Worm (Caenorhabditis elegans) whole organism, L1 larva: ENCODE measurements around the gene ZK813.7.

Experiments used
- C34B4.2 ChIP-seq: sonication (generic microtip); optimal IDR thresholded peaks from 2 replicates; lab custom pipeline; 2017; ENCODE audit warnings: mild to moderate bottlenecking, missing genetic modification characterization, missing compliant biosample characterization
- Y116A8C.19 ChIP-seq: sonication (generic microtip); optimal IDR thresholded peaks from 2 replicates; lab custom pipeline; 2016; ENCODE audit warnings: missing compliant biosample characterization, missing genetic modification characterization, borderline replicate concordance
- alr-1 ChIP-seq: fragments of 200-800 bp; sonication (Bioruptor generic); optimal IDR thresholded peaks from 2 replicates; lab custom pipeline; 2018; ENCODE audit warnings: borderline replicate concordance, mild to moderate bottlenecking, missing genetic modification characterization, missing compliant biosample characterization
- blmp-1 ChIP-seq: fragments of 150-350 bp; optimal IDR thresholded peaks from 2 replicates; lab custom pipeline; 2014; ENCODE audit warnings: missing biosample characterization, missing genetic modification characterization
- ceh-88 ChIP-seq: fragments of 200-800 bp; sonication (Bioruptor generic); IDR thresholded peaks from 2 replicates; pipeline ENCODE4 v1.3.6; 2022; ENCODE audit warnings: missing genetic modification characterization, missing compliant biosample characterization
- efl-1 ChIP-seq, 4 experiments: fragments of 150-350 bp; optimal IDR thresholded peaks in 3 of 4; peaks in 1 of 4; 1 replicate in 1 of 4; 2 replicates in 3 of 4; lab custom pipeline; 2014; ENCODE audit warnings: missing biosample characterization in 2 of 4, missing genetic modification characterization in 2 of 4, missing genetic modification reagents in 2 of 4
- egl-13 ChIP-seq: sonication (generic microtip); optimal IDR thresholded peaks from 2 replicates; lab custom pipeline; 2016; ENCODE audit warnings: missing genotype, missing genetic modification reagents, missing genetic modification characterization, missing compliant biosample characterization
- egl-27 ChIP-seq, 2 experiments: fragments of 150-350 bp in 1 of 2; sonication (generic microtip); optimal IDR thresholded peaks; 3 replicates each; lab custom pipeline; 2017 to 2018; ENCODE audit warnings: missing biosample characterization in 2 of 2, missing genetic modification characterization in 2 of 2, missing genetic modification reagents in 2 of 2
- elt-2 ChIP-seq: sonication (generic microtip); optimal IDR thresholded peaks from 2 replicates; lab custom pipeline; 2016; ENCODE audit warnings: missing genetic modification characterization, mild to moderate bottlenecking, inconsistent platforms, missing compliant biosample characterization, missing genetic modification reagents
- elt-3 ChIP-seq, 6 experiments: fragments of 150-350 bp in 1 of 6; sonication (generic microtip); optimal IDR thresholded peaks; 2 replicates each; lab custom pipeline; 2017 to 2018; ENCODE audit warnings: missing biosample characterization in 6 of 6, missing genetic modification characterization in 6 of 6, inconsistent platforms in 1 of 6
- ets-5 ChIP-seq: fragments of 200-800 bp; sonication (Bioruptor generic); IDR thresholded peaks from 2 replicates; pipeline ENCODE4 v1.3.6; 2022; ENCODE audit warnings: missing genetic modification characterization, missing compliant biosample characterization
- fkh-10 ChIP-seq: sonication (generic microtip); optimal IDR thresholded peaks from 2 replicates; lab custom pipeline; 2017; ENCODE audit warnings: missing biosample characterization, missing genetic modification reagents, missing genetic modification characterization
- fkh-8 ChIP-seq: sonication (generic microtip); optimal IDR thresholded peaks from 2 replicates; lab custom pipeline; 2016; ENCODE audit warnings: mild to moderate bottlenecking, missing genetic modification characterization, missing compliant biosample characterization
- fos-1 ChIP-seq: fragments of 150-350 bp; optimal IDR thresholded peaks from 2 replicates; lab custom pipeline; 2014; ENCODE audit warnings: missing biosample characterization, missing genetic modification characterization
- hlh-4 ChIP-seq: sonication (generic microtip); optimal IDR thresholded peaks from 2 replicates; lab custom pipeline; 2016; ENCODE audit warnings: mild to moderate bottlenecking, missing genetic modification characterization, missing compliant biosample characterization
- irx-1 ChIP-seq: sonication (generic microtip); optimal IDR thresholded peaks from 2 replicates; lab custom pipeline; 2016; ENCODE audit warnings: missing genetic modification characterization, missing compliant biosample characterization
- lin-13 ChIP-seq: fragments of 150-350 bp; optimal IDR thresholded peaks from 2 replicates; lab custom pipeline; 2014; ENCODE audit warnings: missing biosample characterization, missing genetic modification reagents, missing genetic modification characterization
- lin-14 ChIP-seq: fragments of 200-800 bp; sonication (Bioruptor generic); optimal IDR thresholded peaks from 2 replicates; lab custom pipeline; 2018; ENCODE audit warnings: mild to moderate bottlenecking, missing genetic modification characterization, moderate library complexity, missing compliant biosample characterization
- lir-3 ChIP-seq: sonication (generic microtip); optimal IDR thresholded peaks from 2 replicates; lab custom pipeline; 2016; ENCODE audit warnings: mild to moderate bottlenecking, missing genetic modification characterization, moderate library complexity, missing compliant biosample characterization; ENCODE audit not compliant: poor library complexity
- mep-1 ChIP-seq: fragments of 150-350 bp; optimal IDR thresholded peaks from 2 replicates; lab custom pipeline; 2014; ENCODE audit warnings: missing biosample characterization, missing genetic modification characterization
- nhr-47 ChIP-seq: sonication (generic microtip); optimal IDR thresholded peaks from 2 replicates; lab custom pipeline; 2016; ENCODE audit warnings: mild to moderate bottlenecking, missing genetic modification characterization, moderate library complexity, missing compliant biosample characterization
- nhr-71 ChIP-seq: sonication (generic microtip); optimal IDR thresholded peaks from 2 replicates; lab custom pipeline; 2016; ENCODE audit warnings: mild to moderate bottlenecking, missing genetic modification characterization, moderate library complexity, missing compliant biosample characterization
- nhr-84 ChIP-seq: sonication (generic microtip); optimal IDR thresholded peaks from 2 replicates; lab custom pipeline; 2017; ENCODE audit warnings: missing biosample characterization, missing genetic modification characterization
- nhr-85 ChIP-seq: sonication (generic microtip); peaks from one replicate; lab custom pipeline; 2016; ENCODE audit warnings: missing genetic modification characterization, inconsistent platforms, missing compliant biosample characterization
- skn-1 ChIP-seq: fragments of 150-350 bp; optimal IDR thresholded peaks from 2 replicates; lab custom pipeline; 2014; ENCODE audit warnings: missing biosample characterization, missing genetic modification characterization
- snpc-4 ChIP-seq: fragments of 150-350 bp; optimal IDR thresholded peaks from 2 replicates; lab custom pipeline; 2014; ENCODE audit warnings: missing biosample characterization, missing genetic modification characterization
- sox-4 ChIP-seq: sonication (generic microtip); optimal IDR thresholded peaks from 2 replicates; lab custom pipeline; 2016; ENCODE audit warnings: missing genetic modification characterization, missing compliant biosample characterization
- tlp-1 ChIP-seq: fragments of 150-350 bp; optimal IDR thresholded peaks from 2 replicates; lab custom pipeline; 2014; ENCODE audit warnings: missing biosample characterization, missing genetic modification characterization
- unc-30 ChIP-seq: sonication (generic microtip); optimal IDR thresholded peaks from 2 replicates; lab custom pipeline; 2017; ENCODE audit warnings: missing biosample characterization, missing genetic modification characterization
- unc-86 ChIP-seq: sonication (generic microtip); optimal IDR thresholded peaks from 2 replicates; lab custom pipeline; 2016; ENCODE audit warnings: missing genetic modification characterization, missing compliant biosample characterization
- xbp-1 ChIP-seq: sonication (generic microtip); optimal IDR thresholded peaks from 2 replicates; lab custom pipeline; 2016; ENCODE audit warnings: missing genetic modification characterization, missing compliant biosample characterization
- ztf-11 ChIP-seq, 2 experiments: sonication (generic microtip); optimal IDR thresholded peaks; 2 replicates each; lab custom pipeline; 2016 to 2017; ENCODE audit warnings: missing genetic modification characterization in 2 of 2, missing biosample characterization in 1 of 2, missing compliant biosample characterization in 1 of 2

Gene ZK813.7

ce11 chrX:3465785-3466184, 21.2 kb downstream of the ZK813.7 start, which contains the start of the genes ZK377.15 and sax-3:
ZK377.15 (minus strand) TSS chrX:3465885.
sax-3 (minus strand) TSS chrX:3465927.
- TF ChIP-seq egl-13 (tag; lab: Kevin White, UChicago) (no peak), sox-4 (no peak), nhr-71 (tag; lab: Kevin White, UChicago) (no peak), lin-14 (peak; percentile 25), alr-1 (no peak), irx-1 (tag; lab: Kevin White, UChicago) (no peak), C34B4.2 (tag; lab: Kevin White, UChicago) (no peak), nhr-85 (tag; lab: Kevin White, UChicago) (no peak)

- TF ChIP-seq lir-3 (tag; lab: Kevin White, UChicago) (no peak), Y116A8C.19 (tag; lab: Kevin White, UChicago) (no peak), hlh-4 (no peak), skn-1 (tag; lab: Kevin White, UChicago) (no peak), unc-30 (tag; lab: Kevin White, UChicago) (no peak), lin-14 (peak; percentile 8), tlp-1 (tag; lab: Kevin White, UChicago) (no peak), nhr-47 (tag; lab: Kevin White, UChicago) (no peak), ceh-88 (GFP tag; lab: Robert Waterston, UW) (no peak), nhr-84 (tag; lab: Kevin White, UChicago) (no peak), fkh-10 (GFP tag; lab: Kevin White, UChicago) (no peak), egl-27 (tag; optimal IDR thresholded peaks at IDR 0.05; lab: Kevin White, UChicago) (no peak), fkh-8 (tag; lab: Kevin White, UChicago) (peak; percentile 1), blmp-1 (tag; lab: Kevin White, UChicago) (no peak), mep-1 (no peak), lin-13 (GFP tag; lab: Kevin White, UChicago) (no peak), fos-1 (tag; lab: Kevin White, UChicago) (no peak), snpc-4 (tag; lab: Kevin White, UChicago) (no peak), efl-1 (optimal IDR thresholded peaks at IDR 0.05; lab: Kevin White, UChicago) (no peak), efl-1 (GFP tag; optimal IDR thresholded peaks at IDR 0.05 in 1 of 2; lab: Kevin White, UChicago) (peak in 1 of 2 experiments; percentile 5), xbp-1 (tag; lab: Kevin White, UChicago) (no peak)
These were observed 22.6 kb downstream of the ZK813.7 start for ce11 chrX:3467004-3467761.

- TF ChIP-seq fkh-10 (GFP tag; lab: Kevin White, UChicago) (no peak), lin-14 (peak; percentile 20)
These were observed 23.3 kb downstream of the ZK813.7 start for ce11 chrX:3467958-3468357.

ce11 chrX:3469332-3469731, 24.7 kb downstream of the ZK813.7 start:
- TF ChIP-seq fkh-10 (GFP tag; lab: Kevin White, UChicago): peak; percentile 68
- no peak for TF ChIP-seq elt-3 (tag; optimal IDR thresholded peaks at IDR 0.05; lab: Kevin White, UChicago)
- peak; percentile 65 for TF ChIP-seq lin-14
- no peak for TF ChIP-seq unc-86 (tag; lab: Kevin White, UChicago)

ce11 chrX:3470307-3470706, 25.7 kb downstream of the ZK813.7 start:
- TF ChIP-seq ets-5 (0 out of 2 replicates have a peak, but pooled peaks have one; percentile 8), ztf-11 (tag; optimal IDR thresholded peaks at IDR 0.05; lab: Kevin White, UChicago) (peak in 1 of 2 experiments; percentile 15), elt-2 (tag; lab: Kevin White, UChicago) (no peak)
